Fruit fly (Drosophila melanogaster) whole organism, wandering third instar larva: ENCODE data around the gene CG34175.

ENCODE experiments used
- Dif ChIP-seq: fragments of 200-275, 200-300 bp; sonication (Bioruptor generic); optimal IDR thresholded peaks from 2 replicates; lab custom pipeline; 2018; ENCODE audit warnings: missing biosample characterization, missing genetic modification characterization; ENCODE audit not compliant: partially characterized antibody
- Hr78 ChIP-seq: fragments of >200 bp; optimal IDR thresholded peaks from 2 replicates; lab custom pipeline; 2017; ENCODE audit warnings: missing biosample characterization, missing genetic modification characterization
- Sp1 ChIP-seq: fragments of 200-800 bp; sonication (Bioruptor generic); optimal IDR thresholded peaks from 3 replicates; lab custom pipeline; 2019; ENCODE audit warnings: missing biosample characterization, mild to moderate bottlenecking, missing genetic modification characterization, moderate library complexity
- lola ChIP-seq: fragments of >200 bp; optimal IDR thresholded peaks from 2 replicates; lab custom pipeline; 2017; ENCODE audit warnings: missing biosample characterization, missing genetic modification characterization
- pan ChIP-seq: fragments of >200 bp; optimal IDR thresholded peaks from 2 replicates; lab custom pipeline; 2017
- sage ChIP-seq: fragments of 200-800 bp; sonication (Bioruptor generic); optimal IDR thresholded peaks from 2 replicates; lab custom pipeline; 2016; ENCODE audit warnings: missing biosample characterization, mild to moderate bottlenecking, missing genetic modification characterization
- tai ChIP-seq: sonication (Bioruptor generic); optimal IDR thresholded peaks from 2 replicates; lab custom pipeline; 2016; ENCODE audit warnings: missing biosample characterization, missing genetic modification characterization

- no peak for TF ChIP-seq lola (GFP tag; lab: Kevin White, UChicago)
- TF ChIP-seq Hr78 (GFP tag; lab: Kevin White, UChicago), result no peak
- TF ChIP-seq Dif, result no peak
- no peak for TF ChIP-seq pan (lab: Kevin White, UChicago)
- TF ChIP-seq Sp1 (GFP tag; lab: Kevin White, UChicago), result no peak
- TF ChIP-seq tai, result no peak
- TF ChIP-seq sage (GFP tag; lab: Kevin White, UChicago), result no peak
Observed at dm6 chr2L:3441158-3441557, 43.3 kb downstream of the CG34175 start.
